Fruit fly (Drosophila melanogaster): ENCODE measurements around the gene CG4375.

Gene CG4375

DNA sequence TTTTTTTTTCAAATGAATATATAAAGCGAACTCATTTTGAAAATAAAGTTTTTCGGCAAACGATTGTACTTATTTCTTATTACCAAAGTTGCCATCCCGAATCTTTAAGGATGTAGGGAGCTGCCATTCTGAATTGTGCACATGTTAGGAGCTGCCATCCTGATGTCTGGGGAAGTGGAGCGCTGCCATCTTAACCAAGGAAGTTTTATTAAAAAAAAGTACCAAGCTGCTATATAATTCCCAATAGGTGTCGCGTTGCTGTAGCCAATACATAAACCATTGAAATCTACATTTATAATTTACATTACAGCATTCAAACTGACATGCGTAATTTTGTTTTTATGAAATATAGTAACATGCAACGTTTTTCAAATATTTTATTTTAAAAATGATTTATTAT is 20.2 kb downstream of the CG4375 start (continued):
- no peak for TF ChIP-seq kni (GFP tag; optimal IDR thresholded peaks at IDR 0.05)
- TF ChIP-seq Dll (GFP tag; IDR thresholded peaks at IDR 0.05; ENCODE audit: partially characterized antibody), result no peak
- TF ChIP-seq CG17385 (GFP tag; optimal IDR thresholded peaks at IDR 0.05), result no peak
- no peak for TF ChIP-seq CG10462 (GFP tag; optimal IDR thresholded peaks at IDR 0.05)
- TF ChIP-seq fu2 (GFP tag; optimal IDR thresholded peaks at IDR 0.05), result no peak
- peak; percentile 75 for TF ChIP-seq CG2116 (GFP tag; optimal IDR thresholded peaks at IDR 0.05)
- TF ChIP-seq CG7745 (tag; optimal IDR thresholded peaks at IDR 0.05), result no peak
- TF ChIP-seq CG18599 (GFP tag; optimal IDR thresholded peaks at IDR 0.05), result no peak
- TF ChIP-seq CG12299 (tag; optimal IDR thresholded peaks at IDR 0.05), result no peak
- no peak for TF ChIP-seq unc-4 (GFP tag; IDR thresholded peaks at IDR 0.05; ENCODE audit: partially characterized antibody)
- no peak for TF ChIP-seq CG12769 (tag; optimal IDR thresholded peaks at IDR 0.05)
- no peak for TF ChIP-seq CG4282 (GFP tag; optimal IDR thresholded peaks at IDR 0.05)
- TF ChIP-seq zen2 (GFP tag; IDR thresholded peaks at IDR 0.05; ENCODE audit: partially characterized antibody), result no peak
- TF ChIP-seq sd (tag; optimal IDR thresholded peaks at IDR 0.05), result no peak
- TF ChIP-seq corto (GFP tag; optimal IDR thresholded peaks at IDR 0.05), result no peak
- no peak for TF ChIP-seq CG15479 (GFP tag; optimal IDR thresholded peaks at IDR 0.05)
- no peak for TF ChIP-seq CG8290 (GFP tag; optimal IDR thresholded peaks at IDR 0.05)
- TF ChIP-seq CG8290 (tag; optimal IDR thresholded peaks at IDR 0.05), result peak in 1 of 2 experiments; percentile 39
- no peak for TF ChIP-seq CG9797 (GFP tag; optimal IDR thresholded peaks at IDR 0.05)
- TF ChIP-seq CG4707 (GFP tag; optimal IDR thresholded peaks at IDR 0.05), result no peak
- peak; percentile 79 for TF ChIP-seq CG6791 (GFP tag; IDR thresholded peaks at IDR 0.05; ENCODE audit: partially characterized antibody)
- no peak for TF ChIP-seq Abd-B (GFP tag; optimal IDR thresholded peaks at IDR 0.05)
- no peak for TF ChIP-seq ato (GFP tag; IDR thresholded peaks at IDR 0.05; ENCODE audit: partially characterized antibody)
- no peak for TF ChIP-seq hbn (GFP tag; IDR thresholded peaks at IDR 0.05; ENCODE audit: partially characterized antibody)
- TF ChIP-seq D19A (tag; optimal IDR thresholded peaks at IDR 0.05), result no peak
- TF ChIP-seq Myb (GFP tag; optimal IDR thresholded peaks at IDR 0.05), result peak; percentile 36
- no peak for TF ChIP-seq CG17186 (GFP tag; optimal IDR thresholded peaks at IDR 0.05)
- peak in 1 of 2 experiments; percentile 82 for TF ChIP-seq insv (GFP tag; optimal IDR thresholded peaks at IDR 0.05)
- TF ChIP-seq HLH3B (GFP tag; IDR thresholded peaks at IDR 0.05), result no peak
- TF ChIP-seq Stat92E (GFP tag; optimal IDR thresholded peaks at IDR 0.05), result no peak
- peak; percentile 32 for TF ChIP-seq CoRest (tag; optimal IDR thresholded peaks at IDR 0.05)
- TF ChIP-seq CG13296 (GFP tag; optimal IDR thresholded peaks at IDR 0.05), result no peak
- TF ChIP-seq CG7556 (GFP tag; optimal IDR thresholded peaks at IDR 0.05), result no peak
- no peak for TF ChIP-seq CG10366 (GFP tag; IDR thresholded peaks at IDR 0.05)
- peak; percentile 27 for TF ChIP-seq gem (tag; optimal IDR thresholded peaks at IDR 0.05)
- TF ChIP-seq pzg (GFP tag; optimal IDR thresholded peaks at IDR 0.05), result peak; percentile 9
- TF ChIP-seq Awh (GFP tag; IDR thresholded peaks at IDR 0.05), result no peak
- no peak for TF ChIP-seq psq (GFP tag; optimal IDR thresholded peaks at IDR 0.05)
- no peak for TF ChIP-seq lbe (GFP tag; optimal IDR thresholded peaks at IDR 0.05)
- peak; percentile 35 for TF ChIP-seq CG13894 (tag; optimal IDR thresholded peaks at IDR 0.05)
- no peak for TF ChIP-seq tna (GFP tag; IDR thresholded peaks at IDR 0.05; ENCODE audit: partially characterized antibody)
- peak; percentile 9 for TF ChIP-seq sug (tag; optimal IDR thresholded peaks at IDR 0.05)
- no peak for TF ChIP-seq MESR4 (GFP tag; optimal IDR thresholded peaks at IDR 0.05)
- TF ChIP-seq Pdp1 (GFP tag; optimal IDR thresholded peaks at IDR 0.05), result peak in 1 of 2 experiments; percentile 71
- TF ChIP-seq Bgb (GFP tag; IDR thresholded peaks at IDR 0.05; ENCODE audit: partially characterized antibody), result peak; percentile 56
- TF ChIP-seq NFAT (GFP tag; IDR thresholded peaks at IDR 0.05), result peak; percentile 59; the same call in 1 of the 2 replicates
- TF ChIP-seq rib (GFP tag; IDR thresholded peaks at IDR 0.05), result no peak
- TF ChIP-seq CG11695 (GFP tag; IDR thresholded peaks at IDR 0.05), result no peak
- TF ChIP-seq HmgZ (tag; optimal IDR thresholded peaks at IDR 0.05), result peak; percentile 20

Data from whole organism, embryonic.